Worm (Caenorhabditis elegans) whole organism, L3 larva: ENCODE measurements around the gene C30G7.2.

ENCODE experiments used
- R02D3.7 ChIP-seq: fragments of 150-350 bp; optimal IDR thresholded peaks from 2 replicates; lab custom pipeline; 2014; ENCODE audit warnings: missing biosample characterization, missing genetic modification characterization
- ZK546.5 ChIP-seq: sonication (generic microtip); optimal IDR thresholded peaks from 2 replicates; lab custom pipeline; 2017; ENCODE audit warnings: missing biosample characterization, missing genetic modification characterization
- aly-2 ChIP-seq: fragments of 150-350 bp; optimal IDR thresholded peaks from 2 replicates; lab custom pipeline; 2014; ENCODE audit warnings: missing biosample characterization, missing genetic modification characterization
- ceh-16 ChIP-seq: sonication (generic microtip); optimal IDR thresholded peaks from 2 replicates; lab custom pipeline; 2017; ENCODE audit warnings: missing biosample characterization, missing genetic modification characterization
- ceh-28 ChIP-seq: fragments of 150-350 bp; optimal IDR thresholded peaks from 2 replicates; lab custom pipeline; 2014; ENCODE audit warnings: missing biosample characterization, missing genetic modification reagents, missing genetic modification characterization
- ceh-9 ChIP-seq: sonication (generic microtip); optimal IDR thresholded peaks from 2 replicates; lab custom pipeline; 2018; ENCODE audit warnings: missing biosample characterization, missing genetic modification characterization
- daf-12 ChIP-seq: fragments of 150-350 bp; optimal IDR thresholded peaks from 2 replicates; lab custom pipeline; 2014; ENCODE audit warnings: missing biosample characterization, missing genetic modification reagents, missing genetic modification characterization
- egl-27 ChIP-seq: sonication (generic microtip); optimal IDR thresholded peaks from 4 replicates; lab custom pipeline; 2017; ENCODE audit warnings: missing biosample characterization, missing genetic modification reagents, missing genetic modification characterization
- egl-5 ChIP-seq: fragments of 150-350 bp; optimal IDR thresholded peaks from 2 replicates; lab custom pipeline; 2017; ENCODE audit warnings: missing biosample characterization, missing genetic modification reagents, missing genetic modification characterization, inconsistent platforms
- elt-1 ChIP-seq: fragments of 150-350 bp; optimal IDR thresholded peaks from 2 replicates; lab custom pipeline; 2014; ENCODE audit warnings: missing biosample characterization, missing genetic modification characterization
- elt-2 ChIP-seq: sonication (generic microtip); optimal IDR thresholded peaks from 2 replicates; lab custom pipeline; 2016; ENCODE audit warnings: missing genetic modification reagents, mild to moderate bottlenecking, missing genetic modification characterization, missing compliant biosample characterization
- elt-3 ChIP-seq, 3 experiments: fragments of 150-350 bp in 1 of 3; sonication (generic microtip) in 2 of 3; optimal IDR thresholded peaks; 2 replicates in 2 of 3; 4 replicates in 1 of 3; lab custom pipeline; 2014 to 2017; ENCODE audit warnings: missing biosample characterization in 3 of 3, missing genetic modification characterization in 3 of 3
- eor-1 ChIP-seq, 2 experiments: fragments of 150-350 bp; optimal IDR thresholded peaks; 2 replicates each; lab custom pipeline; 2014 to 2018; ENCODE audit warnings: missing biosample characterization in 2 of 2, missing genetic modification characterization in 2 of 2
- fkh-10 ChIP-seq: sonication (generic microtip); optimal IDR thresholded peaks from 2 replicates; lab custom pipeline; 2017; ENCODE audit warnings: missing biosample characterization, missing genetic modification reagents, missing genetic modification characterization
- fkh-2 ChIP-seq: fragments of 150-350 bp; optimal IDR thresholded peaks from 2 replicates; lab custom pipeline; 2014; ENCODE audit warnings: missing biosample characterization, missing genetic modification reagents, missing genetic modification characterization
- fos-1 ChIP-seq: fragments of 150-350 bp; optimal IDR thresholded peaks from 2 replicates; lab custom pipeline; 2014; ENCODE audit warnings: missing biosample characterization, missing genetic modification characterization
- hmg-11 ChIP-seq: sonication (generic microtip); optimal IDR thresholded peaks from 2 replicates; lab custom pipeline; 2016; ENCODE audit warnings: missing genetic modification characterization, missing compliant biosample characterization
- jun-1 ChIP-seq: fragments of 150-350 bp; optimal IDR thresholded peaks from 2 replicates; lab custom pipeline; 2014; ENCODE audit warnings: missing biosample characterization, missing genetic modification reagents, missing genetic modification characterization
- lin-15B ChIP-seq: fragments of 150-350 bp; optimal IDR thresholded peaks from 2 replicates; lab custom pipeline; 2014; ENCODE audit warnings: missing biosample characterization, missing genetic modification characterization
- lin-39 ChIP-seq: fragments of 150-350 bp; optimal IDR thresholded peaks from 2 replicates; lab custom pipeline; 2018; ENCODE audit warnings: missing biosample characterization, missing genetic modification reagents, missing genetic modification characterization
- lsy-12 ChIP-seq: sonication (generic microtip); optimal IDR thresholded peaks from 2 replicates; lab custom pipeline; 2016; ENCODE audit warnings: mild to moderate bottlenecking, missing genetic modification characterization, missing compliant biosample characterization
- mdl-1 ChIP-seq: fragments of 150-350 bp; optimal IDR thresholded peaks from 2 replicates; lab custom pipeline; 2014; ENCODE audit warnings: missing biosample characterization, missing genetic modification characterization
- nfya-1 ChIP-seq: sonication (generic microtip); optimal IDR thresholded peaks from 2 replicates; lab custom pipeline; 2017; ENCODE audit warnings: missing genetic modification characterization, mild to moderate bottlenecking, missing compliant biosample characterization, antibody characterized with exemption, moderate library complexity; ENCODE audit not compliant: insufficient read depth
- nhr-11 ChIP-seq: fragments of 150-350 bp; optimal IDR thresholded peaks from 2 replicates; lab custom pipeline; 2014; ENCODE audit warnings: missing biosample characterization, missing genetic modification characterization
- nhr-12 ChIP-seq: fragments of 150-350 bp; optimal IDR thresholded peaks from 2 replicates; lab custom pipeline; 2014; ENCODE audit warnings: missing biosample characterization, missing genetic modification characterization
- nhr-23 ChIP-seq: fragments of 150-350 bp; optimal IDR thresholded peaks from 2 replicates; lab custom pipeline; 2014; ENCODE audit warnings: missing biosample characterization, missing genetic modification reagents, missing genetic modification characterization
- nhr-237 ChIP-seq: fragments of 150-350 bp; optimal IDR thresholded peaks from 2 replicates; lab custom pipeline; 2014; ENCODE audit warnings: missing biosample characterization, missing genetic modification characterization
- nhr-25 ChIP-seq: sonication (generic microtip); optimal IDR thresholded peaks from 2 replicates; lab custom pipeline; 2017; ENCODE audit warnings: missing biosample characterization, missing genetic modification characterization
- nhr-28 ChIP-seq: fragments of 150-350 bp; optimal IDR thresholded peaks from 2 replicates; lab custom pipeline; 2014; ENCODE audit warnings: missing biosample characterization, missing genetic modification characterization
- nhr-43 ChIP-seq: sonication (generic microtip); optimal IDR thresholded peaks from 2 replicates; lab custom pipeline; 2016; ENCODE audit warnings: mild to moderate bottlenecking, missing genetic modification characterization, missing compliant biosample characterization; ENCODE audit not compliant: poor library complexity, severe bottlenecking
- nhr-67 ChIP-seq: fragments of 150-350 bp; optimal IDR thresholded peaks from 2 replicates; lab custom pipeline; 2014; ENCODE audit warnings: missing biosample characterization, missing genetic modification characterization
- pha-4 ChIP-seq: fragments of 150-350 bp; optimal IDR thresholded peaks from 2 replicates; lab custom pipeline; 2014; ENCODE audit warnings: missing biosample characterization, missing genetic modification reagents, missing genetic modification characterization
- pqm-1 ChIP-seq: fragments of 150-350 bp; optimal IDR thresholded peaks from 2 replicates; lab custom pipeline; 2017; ENCODE audit warnings: missing biosample characterization, missing genetic modification characterization, inconsistent platforms
- sea-2 ChIP-seq: fragments of 150-350 bp; sonication (generic microtip); optimal IDR thresholded peaks from 4 replicates; lab custom pipeline; 2014; ENCODE audit warnings: missing biosample characterization, missing genetic modification reagents, missing genetic modification characterization
- snpc-4 ChIP-seq: fragments of 150-350 bp; optimal IDR thresholded peaks from 2 replicates; lab custom pipeline; 2014; ENCODE audit warnings: missing biosample characterization, missing genetic modification characterization
- unc-39 ChIP-seq: sonication (generic microtip); optimal IDR thresholded peaks from 4 replicates; lab custom pipeline; 2017; ENCODE audit warnings: missing biosample characterization, missing genetic modification characterization
- unc-62 ChIP-seq: fragments of 150-350 bp; sonication (generic microtip); optimal IDR thresholded peaks from 4 replicates; lab custom pipeline; 2014; ENCODE audit warnings: missing biosample characterization, missing genetic modification reagents, missing genetic modification characterization
- zag-1 ChIP-seq: fragments of 150-350 bp; optimal IDR thresholded peaks from 2 replicates; lab custom pipeline; 2014; ENCODE audit warnings: missing biosample characterization, missing genetic modification characterization
- ztf-11 ChIP-seq: fragments of 150-350 bp; optimal IDR thresholded peaks from 2 replicates; lab custom pipeline; 2014; ENCODE audit warnings: missing biosample characterization, missing genetic modification characterization
- ztf-4 ChIP-seq: fragments of 150-350 bp; optimal IDR thresholded peaks from 2 replicates; lab custom pipeline; 2014; ENCODE audit warnings: missing biosample characterization, missing genetic modification characterization

C30G7.2 gene

DNA sequence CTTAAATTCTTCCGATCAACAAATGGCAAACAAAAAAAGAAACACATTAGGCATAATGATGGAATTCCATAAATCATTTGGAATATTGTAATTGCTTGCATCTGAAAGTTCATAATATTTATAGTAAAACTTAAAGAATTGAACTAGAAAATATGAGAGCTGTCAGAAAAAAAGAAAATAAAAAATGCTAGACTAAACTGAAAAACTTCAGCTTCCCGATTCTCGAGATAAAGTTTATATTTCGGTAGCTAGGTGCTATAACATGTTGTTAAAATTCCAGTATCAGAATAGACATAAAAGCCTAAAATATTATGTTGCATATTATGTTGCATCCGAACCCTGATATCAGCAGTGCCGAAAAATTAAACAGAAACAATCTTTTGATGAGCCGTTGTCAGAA, 12.6 kb upstream of the C30G7.2 start, which contains the start of gene srg-54:
TSS of gene srg-54 (minus strand) at position 101 of the 400 bp plus-strand sequence.
- TF ChIP-seq nhr-11 (tag; lab: Kevin White, UChicago): no peak
- no peak for TF ChIP-seq egl-27 (tag; lab: Kevin White, UChicago)
- no peak for TF ChIP-seq ztf-4 (tag; lab: Kevin White, UChicago)
- TF ChIP-seq jun-1: no peak
- no peak for TF ChIP-seq nhr-43
- TF ChIP-seq aly-2: no peak
- TF ChIP-seq zag-1 (tag; lab: Kevin White, UChicago): no peak
- no peak for TF ChIP-seq lin-39
- TF ChIP-seq nhr-25 (tag; lab: Kevin White, UChicago): no peak
- TF ChIP-seq unc-62: no peak
- TF ChIP-seq pha-4 (tag; lab: Kevin White, UChicago): no peak
- no peak for TF ChIP-seq ztf-11 (tag; lab: Kevin White, UChicago)

DNA sequence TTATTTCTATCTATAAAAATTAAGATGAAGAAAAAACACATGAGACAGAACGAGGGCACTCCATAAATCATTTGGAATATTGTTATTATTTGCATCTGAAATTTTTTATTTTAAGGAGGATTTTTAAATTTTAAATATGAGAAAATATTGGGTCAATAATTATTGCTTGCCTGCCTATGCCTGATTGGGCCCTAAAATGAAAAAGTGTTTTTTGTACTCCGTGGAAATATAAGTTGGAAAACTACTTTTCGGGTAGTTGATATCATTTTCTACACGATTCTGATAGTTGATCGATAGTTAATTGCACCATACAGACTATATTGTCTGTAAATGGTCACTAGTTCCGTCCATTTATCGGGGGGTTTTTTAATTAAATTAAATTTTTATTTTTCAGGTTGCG, 8.4 kb upstream of the C30G7.2 start, which contains the start of gene srg-55:
TSS of gene srg-55 (minus strand) at position 101 of the 400 bp plus-strand sequence.
- TF ChIP-seq ztf-11 (tag; lab: Kevin White, UChicago) (no peak), jun-1 (no peak), nhr-28 (tag; lab: Kevin White, UChicago) (no peak), ceh-16 (tag; lab: Kevin White, UChicago) (no peak), ceh-28 (tag; lab: Kevin White, UChicago) (no peak), zag-1 (tag; lab: Kevin White, UChicago) (no peak), ZK546.5 (no peak), egl-5 (tag; lab: Kevin White, UChicago) (no peak), nhr-12 (tag; lab: Kevin White, UChicago) (no peak), elt-3 (tag; optimal IDR thresholded peaks at IDR 0.05; lab: Kevin White, UChicago) (no peak), sea-2 (GFP tag; lab: Kevin White, UChicago) (no peak), ceh-9 (tag; lab: Kevin White, UChicago) (no peak), daf-12 (tag; lab: Kevin White, UChicago) (no peak), pqm-1 (tag; lab: Kevin White, UChicago) (no peak), fkh-2 (tag; lab: Kevin White, UChicago) (no peak), hmg-11 (tag; lab: Kevin White, UChicago) (no peak), elt-1 (tag; lab: Kevin White, UChicago) (no peak)

DNA sequence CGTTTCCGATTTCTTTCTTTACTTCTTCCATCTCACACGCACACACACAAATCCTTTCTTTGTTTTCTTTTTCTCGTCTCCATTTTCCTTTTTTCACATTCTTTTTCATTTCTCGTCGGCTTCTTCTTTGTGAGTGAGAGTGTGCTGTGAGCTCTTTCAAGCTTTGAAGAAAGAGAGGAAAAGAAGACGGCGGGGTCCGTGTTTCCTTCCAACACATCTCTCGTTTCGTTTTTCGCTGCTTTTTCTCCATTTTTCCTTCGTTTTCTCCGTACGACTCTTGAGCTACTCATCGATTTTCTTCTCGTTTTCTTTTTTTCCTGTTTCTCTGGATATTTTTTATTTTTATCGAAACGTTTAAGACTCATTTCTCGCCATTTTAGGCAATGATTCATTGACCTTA, 6.5 kb upstream of the C30G7.2 start:
- TF ChIP-seq hmg-11 (tag; lab: Kevin White, UChicago) (peak; percentile 48), lin-39 (peak; percentile 65), R02D3.7 (tag; lab: Kevin White, UChicago) (no peak), unc-39 (no peak), nhr-67 (tag; lab: Kevin White, UChicago) (no peak), pha-4 (tag; lab: Kevin White, UChicago) (no peak), fkh-10 (peak; percentile 66), egl-5 (tag; lab: Kevin White, UChicago) (peak; percentile 13), lin-15B (peak; percentile 13), nfya-1 (tag; lab: Kevin White, UChicago) (peak; percentile 70), snpc-4 (peak; percentile 24), nhr-28 (tag; lab: Kevin White, UChicago) (no peak), ceh-28 (tag; lab: Kevin White, UChicago) (no peak), nhr-11 (tag; lab: Kevin White, UChicago) (no peak), zag-1 (tag; lab: Kevin White, UChicago) (no peak)

DNA sequence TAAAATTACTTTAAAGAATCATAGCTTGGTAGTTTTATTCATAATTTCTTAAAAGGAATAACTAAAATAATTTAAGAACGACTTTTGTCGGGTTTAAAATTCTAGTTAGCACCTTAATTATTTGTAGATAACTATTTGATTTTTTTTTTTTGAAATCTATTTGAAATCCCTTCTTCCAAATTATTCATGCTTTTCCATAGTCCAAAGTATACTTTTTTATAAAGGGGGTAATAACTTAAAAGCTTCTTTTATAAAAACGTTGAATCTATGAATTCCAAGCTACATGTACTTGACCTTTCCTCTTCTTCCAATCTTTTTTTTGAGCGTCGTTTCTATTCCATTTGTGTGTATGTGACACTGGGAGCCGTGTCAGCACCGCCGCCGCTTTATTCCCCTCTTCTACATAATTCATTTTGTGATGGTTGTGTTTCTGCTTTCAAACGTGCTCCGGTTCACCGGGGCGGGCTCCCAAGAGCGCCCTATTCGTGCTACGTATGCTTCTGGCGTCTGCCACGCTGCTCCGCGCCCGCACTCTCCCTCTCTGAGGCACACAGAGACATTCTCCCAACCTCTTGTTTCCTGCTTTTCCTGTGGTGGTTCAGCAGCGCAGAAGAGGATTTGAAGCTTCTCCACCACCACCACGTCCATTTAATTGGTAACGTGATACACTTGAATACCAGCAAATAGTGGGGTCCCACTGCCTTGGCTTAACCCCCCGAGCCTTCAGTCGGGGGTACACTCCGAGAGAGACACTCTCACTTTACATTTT, 3.1 kb upstream of the C30G7.2 start:
- TF ChIP-seq ceh-28 (tag; lab: Kevin White, UChicago) (no peak), ZK546.5 (no peak)

DNA sequence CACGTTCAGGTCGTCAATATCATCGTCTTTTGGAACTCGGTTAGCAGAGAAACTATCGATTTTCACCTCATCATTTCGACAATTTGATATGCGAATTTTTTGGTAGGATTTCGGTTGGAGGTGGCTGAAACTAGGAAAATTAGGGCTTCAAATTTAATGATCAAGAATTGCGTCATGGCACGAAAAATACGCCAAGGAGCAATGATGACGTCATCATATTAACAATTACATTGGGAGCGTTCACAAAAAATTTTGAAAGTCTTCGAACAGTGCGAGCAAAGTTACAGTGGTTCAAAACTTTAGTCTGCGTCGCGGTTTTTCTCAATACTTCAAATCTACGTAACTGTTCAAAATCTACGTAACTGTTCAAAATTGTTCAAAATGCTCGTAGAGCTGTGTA, 6.2 kb downstream of the C30G7.2 start:
- TF ChIP-seq lin-15B: no peak
- TF ChIP-seq elt-3 (tag; optimal IDR thresholded peaks at IDR 0.05; lab: Kevin White, UChicago): no peak
- no peak for TF ChIP-seq nhr-237 (tag; lab: Kevin White, UChicago)
- TF ChIP-seq jun-1: no peak
- TF ChIP-seq fos-1: no peak
- no peak for TF ChIP-seq fkh-10
- TF ChIP-seq eor-1 (tag; optimal IDR thresholded peaks at IDR 0.05; lab: Kevin White, UChicago): no peak
- TF ChIP-seq nhr-23 (tag; lab: Kevin White, UChicago): no peak
- TF ChIP-seq nhr-43: no peak
- no peak for TF ChIP-seq lsy-12
- no peak for TF ChIP-seq egl-5 (tag; lab: Kevin White, UChicago)
- TF ChIP-seq nhr-28 (tag; lab: Kevin White, UChicago): no peak
- no peak for TF ChIP-seq pha-4 (tag; lab: Kevin White, UChicago)
- TF ChIP-seq elt-2 (tag; lab: Kevin White, UChicago): no peak
- TF ChIP-seq nhr-25 (tag; lab: Kevin White, UChicago): no peak
- TF ChIP-seq mdl-1 (tag; lab: Kevin White, UChicago): no peak
- TF ChIP-seq sea-2 (GFP tag; lab: Kevin White, UChicago): no peak
- no peak for TF ChIP-seq aly-2
- TF ChIP-seq, all 47 proteins: peak for 0
